Fruit fly (Drosophila melanogaster): ENCODE results near the gene CG13895.

The CG13895 gene

DNA sequence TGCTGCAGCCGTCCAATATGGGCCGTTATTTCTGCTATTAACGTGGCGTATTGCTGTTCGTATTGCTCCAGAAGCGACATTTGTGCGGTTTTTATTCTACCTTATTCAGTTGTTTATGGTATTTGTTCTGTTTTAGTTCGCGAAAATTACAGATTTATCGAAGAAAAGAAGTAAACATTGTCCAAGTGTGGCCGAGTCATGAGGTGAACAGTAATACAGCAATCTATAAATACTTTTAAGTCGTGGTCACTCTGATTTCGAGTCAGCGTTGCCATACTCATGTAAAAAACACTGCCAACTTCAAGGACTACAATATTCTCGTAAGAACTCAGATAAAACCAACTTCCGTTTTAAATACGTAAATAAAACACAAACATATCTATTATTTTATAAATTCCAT lies 15.3 kb downstream of the CG13895 start, which contains the start of gene Vti1a (continued):
- TF ChIP-seq knrl (GFP tag; IDR thresholded peaks at IDR 0.05; ENCODE audit: partially characterized antibody) (no peak), esg (GFP tag; conservative IDR thresholded peaks at IDR 0.05) (no peak), pita (GFP tag; optimal IDR thresholded peaks at IDR 0.05) (no peak), yki (optimal IDR thresholded peaks at IDR 0.05) (no peak), Ets97D (GFP tag; optimal IDR thresholded peaks at IDR 0.05) (peak; percentile 59), HLH3B (GFP tag; IDR thresholded peaks at IDR 0.05) (no peak), mirr (GFP tag; optimal IDR thresholded peaks at IDR 0.05) (no peak), Six4 (GFP tag; optimal IDR thresholded peaks at IDR 0.05) (no peak), H2.0 (GFP tag; IDR thresholded peaks at IDR 0.05) (no peak), fu2 (GFP tag; optimal IDR thresholded peaks at IDR 0.05) (no peak), Rfx (GFP tag; IDR thresholded peaks at IDR 0.05) (0 out of 2 replicates have a peak, but pooled peaks have one; percentile 6), Myb (GFP tag; optimal IDR thresholded peaks at IDR 0.05) (peak; percentile 83), scrt (GFP tag; optimal IDR thresholded peaks at IDR 0.05) (peak; percentile 12), CG7745 (tag; optimal IDR thresholded peaks at IDR 0.05) (no peak), Taf1 (GFP tag; IDR thresholded peaks at IDR 0.05) (no peak), cato (GFP tag; optimal IDR thresholded peaks at IDR 0.05; ENCODE audit: borderline replicate concordance) (no peak), MESR4 (GFP tag; optimal IDR thresholded peaks at IDR 0.05) (peak; percentile 71), Lpt (GFP tag; optimal IDR thresholded peaks at IDR 0.05) (no peak), Side (GFP tag; optimal IDR thresholded peaks at IDR 0.05) (no peak), CG12659 (GFP tag; optimal IDR thresholded peaks at IDR 0.05) (peak; percentile 34), tup (GFP tag; optimal IDR thresholded peaks at IDR 0.05) (no peak), HLH54F (GFP tag; optimal IDR thresholded peaks at IDR 0.05) (no peak), CG13123 (GFP tag; optimal IDR thresholded peaks at IDR 0.05) (no peak), z (GFP tag; IDR thresholded peaks at IDR 0.05) (no peak), nerfin-1 (tag; optimal IDR thresholded peaks at IDR 0.05) (no peak), CG8924 (tag; optimal IDR thresholded peaks at IDR 0.05) (no peak), Ada2b (GFP tag; IDR thresholded peaks at IDR 0.05) (no peak), grau (tag; optimal IDR thresholded peaks at IDR 0.05) (peak; percentile 2), Med (GFP tag) (peak; percentile 59), Mes4 (GFP tag; optimal IDR thresholded peaks at IDR 0.05) (no peak), CG10959 (GFP tag; IDR thresholded peaks at IDR 0.05) (no peak), CG12071 (GFP tag; optimal IDR thresholded peaks at IDR 0.05) (no peak), CG2875 (GFP tag; optimal IDR thresholded peaks at IDR 0.05) (no peak), trem (tag; optimal IDR thresholded peaks at IDR 0.05) (peak; percentile 96), caup (GFP tag; optimal IDR thresholded peaks at IDR 0.05; ENCODE audit: severe bottlenecking) (no peak), da (GFP tag; optimal IDR thresholded peaks at IDR 0.05) (no peak), CG14014 (GFP tag; IDR thresholded peaks at IDR 0.05) (no peak), Oaz (GFP tag; IDR thresholded peaks at IDR 0.05) (no peak), kah (GFP tag; optimal IDR thresholded peaks at IDR 0.05) (no peak), amos (GFP tag; IDR thresholded peaks at IDR 0.05; ENCODE audit: partially characterized antibody) (no peak), ap (GFP tag; IDR thresholded peaks at IDR 0.05) (no peak), insv (GFP tag; optimal IDR thresholded peaks at IDR 0.05) (peak in 1 of 2 experiments; percentile 14), Lhr (GFP tag; optimal IDR thresholded peaks at IDR 0.05) (peak; percentile 85), tgo (GFP tag; IDR thresholded peaks at IDR 0.05) (no peak), disco-r (GFP tag; optimal IDR thresholded peaks at IDR 0.05) (no peak), CG11247 (GFP tag; IDR thresholded peaks at IDR 0.05) (no peak), CG3163 (GFP tag; optimal IDR thresholded peaks at IDR 0.05) (no peak), CG11456 (GFP tag; IDR thresholded peaks at IDR 0.05) (no peak), Dp (GFP tag; optimal IDR thresholded peaks at IDR 0.05) (peak; percentile 57), CG14710 (tag; optimal IDR thresholded peaks at IDR 0.05) (peak; percentile 71), her (GFP tag; optimal IDR thresholded peaks at IDR 0.05) (no peak), Scr (GFP tag; IDR thresholded peaks at IDR 0.05; ENCODE audit: partially characterized antibody) (peak; percentile 33; the same call in 1 of the 2 replicates)

Measured in whole organism, embryonic.